Worm (Caenorhabditis elegans) whole organism, L4 larva: Measurements from ENCODE around the gene Y43F8B.23.

Experiments
- Y105C5A.15 ChIP-seq: fragments of 200-800 bp; sonication (Bioruptor generic); IDR thresholded peaks from 2 replicates; pipeline ENCODE4 v1.3.6; 2022; ENCODE audit warnings: missing genetic modification characterization, missing compliant biosample characterization
- gei-8 ChIP-seq: fragments of 200-800 bp; sonication (Bioruptor generic); optimal IDR thresholded peaks from 2 replicates; lab custom pipeline; 2018; ENCODE audit warnings: mild to moderate bottlenecking, missing genetic modification characterization, missing compliant biosample characterization
- nhr-28 ChIP-seq: fragments of 150-350 bp; optimal IDR thresholded peaks from 2 replicates; lab custom pipeline; 2014; ENCODE audit warnings: missing biosample characterization, missing genetic modification characterization
- pha-4 ChIP-seq, 2 experiments: fragments of 150-350 bp in 1 of 2; fragments of 200-800 bp in 1 of 2; sonication (Bioruptor generic) in 1 of 2; IDR thresholded peaks in 1 of 2; optimal IDR thresholded peaks in 1 of 2; 2 replicates each; pipeline versions ENCODE4 v1.3.6 to Lab custom; 2014 to 2022; ENCODE audit warnings: missing genetic modification characterization in 2 of 2, missing genetic modification reagents in 2 of 2, missing biosample characterization in 1 of 2, missing compliant biosample characterization in 1 of 2
- pqm-1 ChIP-seq: sonication (generic microtip); optimal IDR thresholded peaks from 2 replicates; lab custom pipeline; 2017; ENCODE audit warnings: missing biosample characterization, missing genetic modification characterization
- ztf-11 ChIP-seq: fragments of 150-350 bp; optimal IDR thresholded peaks from 2 replicates; lab custom pipeline; 2014; ENCODE audit warnings: missing biosample characterization, missing genetic modification characterization

- TF ChIP-seq ztf-11 (no peak), pqm-1 (tag; lab: Kevin White, UChicago) (no peak), Y105C5A.15 (GFP tag; lab: Robert Waterston, UW) (no peak), nhr-28 (no peak), pha-4 (GFP tag; IDR thresholded peaks at IDR 0.05; lab: Robert Waterston, UW) (no peak), pha-4 (tag; optimal IDR thresholded peaks at IDR 0.05; lab: Kevin White, UChicago) (no peak), gei-8 (no peak)
Observed at ce11 chrV:19430351-19430913, 37.0 kb downstream of the Y43F8B.23 start.
